Worm (Caenorhabditis elegans) whole organism, L3 larva: ENCODE data around the gene Y105C5B.17.

Experiments
- R02D3.7 ChIP-seq: fragments of 150-350 bp; optimal IDR thresholded peaks from 2 replicates; lab custom pipeline; 2014; ENCODE audit warnings: missing biosample characterization, missing genetic modification characterization
- nhr-11 ChIP-seq: fragments of 150-350 bp; optimal IDR thresholded peaks from 2 replicates; lab custom pipeline; 2014; ENCODE audit warnings: missing biosample characterization, missing genetic modification characterization
- nhr-25 ChIP-seq: sonication (generic microtip); optimal IDR thresholded peaks from 2 replicates; lab custom pipeline; 2017; ENCODE audit warnings: missing biosample characterization, missing genetic modification characterization
- pha-4 ChIP-seq: fragments of 150-350 bp; optimal IDR thresholded peaks from 2 replicates; lab custom pipeline; 2014; ENCODE audit warnings: missing biosample characterization, missing genetic modification reagents, missing genetic modification characterization

DNA sequence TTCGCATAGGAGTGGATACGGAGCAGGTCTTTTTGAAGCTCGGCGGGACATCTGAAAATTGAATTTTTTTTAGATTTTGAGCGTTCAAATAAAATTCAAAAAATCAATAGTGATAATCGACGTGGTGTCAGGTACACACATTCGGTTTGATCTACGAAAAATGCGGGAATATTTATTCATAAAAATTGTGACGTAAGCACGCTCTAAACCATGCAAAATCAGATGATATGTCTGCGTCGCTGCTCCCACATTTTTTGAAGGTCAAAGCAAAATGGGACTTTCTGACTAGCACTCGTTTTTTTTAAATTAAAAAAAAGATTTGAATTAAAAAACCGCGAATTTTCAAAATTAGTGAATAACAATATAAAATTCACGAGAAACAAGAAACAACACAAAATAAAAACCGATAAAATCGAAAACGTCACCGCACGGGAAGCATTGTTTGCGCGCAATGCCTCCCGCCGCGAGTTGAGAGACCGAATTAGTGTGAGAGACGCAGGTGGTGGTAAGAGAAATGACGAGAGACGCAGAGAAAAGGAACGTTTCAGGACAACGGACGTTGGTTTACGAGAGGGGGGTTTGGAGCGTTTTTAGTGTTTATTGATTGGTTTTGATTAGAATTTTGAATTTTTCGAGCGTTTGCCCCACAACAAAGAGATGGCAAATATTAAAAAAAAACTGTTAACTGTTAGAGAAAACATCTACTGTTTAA lies 21.2 kb downstream of the Y105C5B.17 start, which contains the start of gene Y105C5B.19:
- no peak for TF ChIP-seq nhr-11 (tag; lab: Kevin White, UChicago)
- TF ChIP-seq nhr-25: no peak
- TF ChIP-seq pha-4 (tag; lab: Kevin White, UChicago): peak; percentile 74
- TF ChIP-seq R02D3.7 (tag; lab: Kevin White, UChicago): no peak
